Worm (Caenorhabditis elegans) whole organism, L1 larva: ENCODE data around the gene mogs-1.

Experiments
- dpl-1 ChIP-seq, 3 experiments: fragments of 150-350 bp in 2 of 3; sonication (generic microtip) in 1 of 3; optimal IDR thresholded peaks; 2 replicates each; lab custom pipeline; 2014 to 2017; ENCODE audit warnings: missing biosample characterization in 3 of 3, missing genetic modification characterization in 3 of 3, missing genetic modification reagents in 3 of 3
- tlp-1 ChIP-seq: fragments of 150-350 bp; optimal IDR thresholded peaks from 2 replicates; lab custom pipeline; 2014; ENCODE audit warnings: missing biosample characterization, missing genetic modification characterization

DNA sequence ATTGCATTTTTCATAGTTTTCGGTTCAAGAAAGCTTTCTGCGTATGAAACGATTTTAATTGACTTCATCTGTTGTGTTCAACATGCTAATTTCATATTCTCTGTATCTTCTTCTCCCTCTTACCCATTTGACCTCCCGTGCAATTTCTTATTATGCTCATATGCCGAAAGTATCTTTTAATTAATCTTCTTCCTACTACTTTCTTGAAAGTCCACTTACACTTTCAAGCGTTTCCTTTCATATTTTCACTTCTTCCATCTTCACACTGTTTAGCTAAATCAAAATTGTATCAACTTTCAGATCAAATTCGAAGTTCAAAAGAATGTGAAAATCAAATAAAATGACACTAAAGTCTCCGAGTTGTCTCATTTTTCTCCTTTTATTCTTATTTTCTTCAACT, 31.0 kb downstream of the mogs-1 start, which contains the start of gene F13H10.5:
- TF ChIP-seq dpl-1 (GFP tag; optimal IDR thresholded peaks at IDR 0.05; lab: Kevin White, UChicago) (no peak), tlp-1 (tag; lab: Kevin White, UChicago) (no peak)
